Worm (Caenorhabditis elegans): ENCODE results near the gene F59A7.5.

DNA sequence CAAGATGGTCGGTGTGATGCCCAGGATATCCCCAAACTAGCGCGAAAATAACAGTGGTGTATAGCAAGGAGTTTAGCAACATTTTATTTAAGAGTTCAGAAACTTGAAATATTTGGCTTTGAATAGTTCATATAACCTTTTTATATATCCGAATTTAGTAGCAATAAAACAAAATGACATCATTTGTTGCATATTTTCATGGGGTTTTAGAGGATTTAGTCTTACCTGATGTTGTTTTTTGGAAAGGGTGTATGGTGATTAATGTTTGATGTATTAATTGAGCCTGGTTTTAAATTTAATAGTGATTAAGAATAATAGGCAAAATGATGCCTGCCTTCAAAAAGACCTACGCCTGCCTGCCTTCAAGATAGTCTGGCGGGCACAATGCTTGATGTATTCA lies 6.0 kb upstream of the F59A7.5 start, which contains the start of gene F59A7.2:
- TF ChIP-seq lin-35 (GFP tag; optimal IDR thresholded peaks at IDR 0.05): no peak
- TF ChIP-seq lin-14 (GFP tag; optimal IDR thresholded peaks at IDR 0.05): no peak
- TF ChIP-seq mep-1 (tag; optimal IDR thresholded peaks at IDR 0.05): no peak
- no peak for TF ChIP-seq mdl-1 (tag; optimal IDR thresholded peaks at IDR 0.05)
- no peak for TF ChIP-seq aly-2 (tag; optimal IDR thresholded peaks at IDR 0.05)
- no peak for TF ChIP-seq nhr-77 (tag; optimal IDR thresholded peaks at IDR 0.05)
- no peak for TF ChIP-seq sup-37 (GFP tag; optimal IDR thresholded peaks at IDR 0.05)
- no peak for TF ChIP-seq fos-1 (tag; optimal IDR thresholded peaks at IDR 0.05)
- no peak for TF ChIP-seq ces-1 (GFP tag; optimal IDR thresholded peaks at IDR 0.05)
